Worm (Caenorhabditis elegans): ENCODE data around the gene str-143.

str-143 gene

DNA sequence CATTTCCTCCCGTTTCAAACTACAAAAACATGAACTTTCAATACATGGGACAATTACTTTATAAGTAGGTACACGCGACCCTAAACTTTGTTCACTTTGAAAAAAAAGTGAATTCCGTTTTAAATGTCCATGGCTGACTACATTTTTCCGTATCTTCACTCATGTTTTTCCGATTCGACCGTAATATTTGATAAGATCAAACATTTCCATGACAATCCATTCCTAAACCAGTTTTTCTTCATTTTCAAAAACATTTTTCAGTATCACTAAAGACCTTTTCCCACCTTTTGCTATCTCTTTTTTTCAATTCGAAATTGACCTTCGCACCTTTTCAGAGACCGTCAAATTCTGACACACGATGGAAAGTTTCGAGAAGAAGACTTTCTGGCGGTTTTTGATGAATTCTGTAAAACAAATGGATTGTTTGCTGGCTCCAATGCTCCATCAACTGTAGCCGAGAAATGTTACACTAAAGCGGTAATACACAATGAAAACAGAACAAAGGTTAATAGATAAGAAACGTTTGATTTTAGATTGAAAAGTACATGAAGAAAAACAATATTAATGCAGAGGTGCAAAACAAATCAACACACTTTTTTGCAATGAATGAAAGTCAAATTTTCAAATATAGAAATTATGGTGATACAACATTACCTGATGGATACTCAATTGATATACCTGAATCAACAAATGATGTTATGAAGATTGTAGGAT is 42.0 kb downstream of the str-143 start:
- TF ChIP-seq zip-11 (GFP tag; IDR thresholded peaks at IDR 0.05) (no peak), pqm-1 (tag; optimal IDR thresholded peaks at IDR 0.05) (peak; percentile 5), dmd-6 (GFP tag; IDR thresholded peaks at IDR 0.05) (peak; percentile 39), nhr-28 (tag; optimal IDR thresholded peaks at IDR 0.05) (peak; percentile 60), daf-16 (GFP tag; optimal IDR thresholded peaks at IDR 0.05) (no peak), daf-16 (tag; optimal IDR thresholded peaks at IDR 0.05) (peak; percentile 73), Y75B8A.6 (GFP tag; IDR thresholded peaks at IDR 0.05) (0 out of 2 replicates have a peak, but pooled peaks have one; percentile 26), spr-3 (GFP tag; optimal IDR thresholded peaks at IDR 0.05) (no peak), nhr-48 (tag; optimal IDR thresholded peaks at IDR 0.05) (peak; percentile 18), nhr-76 (tag; optimal IDR thresholded peaks at IDR 0.05) (peak; percentile 3)

DNA sequence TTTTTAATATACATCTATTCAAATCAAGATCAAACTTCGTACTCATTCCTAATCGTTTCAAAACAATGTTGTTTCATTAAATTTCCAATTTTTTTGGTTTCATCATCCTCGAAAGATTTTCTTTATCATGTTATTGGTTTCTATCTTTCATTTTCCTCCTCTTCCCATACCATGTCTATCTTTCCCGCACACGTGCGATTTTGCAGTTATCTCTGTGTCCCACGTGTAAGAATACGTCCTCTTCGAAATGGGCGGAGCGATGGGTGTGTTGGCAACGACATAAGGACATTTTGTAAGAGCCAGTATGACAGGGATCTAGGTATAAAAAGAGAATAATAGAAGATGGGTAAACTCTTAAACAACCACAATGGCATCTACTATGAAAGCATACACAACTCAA is 43.2 kb downstream of the str-143 start, which contains the start of gene F43H9.4:
Gene F43H9.4, plus strand, starts transcription at position 366 of the 400 bp plus-strand sequence.
- TF ChIP-seq aha-1 (tag) (peak; percentile 71), lin-13 (GFP tag; optimal IDR thresholded peaks at IDR 0.05) (no peak), hif-1 (tag; optimal IDR thresholded peaks at IDR 0.05) (no peak), ceh-20 (GFP tag; IDR thresholded peaks at IDR 0.05) (no peak), lim-7 (GFP tag; IDR thresholded peaks at IDR 0.05) (no peak), madf-5 (GFP tag; IDR thresholded peaks at IDR 0.05) (no peak), ceh-32 (tag; optimal IDR thresholded peaks at IDR 0.05; ENCODE audit: poor library complexity) (no peak), F10B5.3 (tag; optimal IDR thresholded peaks at IDR 0.05) (no peak), hlh-30 (tag; optimal IDR thresholded peaks at IDR 0.05; ENCODE audit: insufficient read depth) (peak; percentile 55), fos-1 (tag; optimal IDR thresholded peaks at IDR 0.05) (no peak), lin-29 (GFP tag; IDR thresholded peaks at IDR 0.05) (no peak), ceh-82 (tag; optimal IDR thresholded peaks at IDR 0.05) (no peak), mep-1 (tag; optimal IDR thresholded peaks at IDR 0.05) (peak; percentile 9), tag-97 (GFP tag; IDR thresholded peaks at IDR 0.05) (no peak), spr-3 (GFP tag; optimal IDR thresholded peaks at IDR 0.05) (no peak), hlh-11 (tag; optimal IDR thresholded peaks at IDR 0.05) (peak; percentile 51), unc-62 (GFP tag; optimal IDR thresholded peaks at IDR 0.05 in 1 of 2) (peak in 1 of 2 experiments; percentile 99), unc-62 (tag; optimal IDR thresholded peaks at IDR 0.05) (no peak), mdl-1 (tag; optimal IDR thresholded peaks at IDR 0.05) (peak; percentile 79 to 89), zip-11 (GFP tag; IDR thresholded peaks at IDR 0.05) (no peak), hmg-1.1 (GFP tag; IDR thresholded peaks at IDR 0.05) (no peak), nhr-28 (tag; optimal IDR thresholded peaks at IDR 0.05) (peak; percentile 75), madf-9 (GFP tag; conservative IDR thresholded peaks at IDR 0.05) (no peak), mxl-3 (GFP tag; optimal IDR thresholded peaks at IDR 0.05) (peak; percentile 99), snpc-1.2 (GFP tag; IDR thresholded peaks at IDR 0.05) (no peak), cey-2 (tag; optimal IDR thresholded peaks at IDR 0.05; ENCODE audit: borderline replicate concordance, insufficient read depth) (peak; percentile 86), zfp-2 (tag; optimal IDR thresholded peaks at IDR 0.05) (no peak), snpc-4 (tag; optimal IDR thresholded peaks at IDR 0.05) (no peak), sdz-12 (GFP tag; optimal IDR thresholded peaks at IDR 0.05) (no peak), nhr-48 (tag; optimal IDR thresholded peaks at IDR 0.05) (peak; percentile 73), dmd-6 (GFP tag; IDR thresholded peaks at IDR 0.05) (peak; percentile 76), F44E2.7 (GFP tag; IDR thresholded peaks at IDR 0.05) (no peak)

DNA sequence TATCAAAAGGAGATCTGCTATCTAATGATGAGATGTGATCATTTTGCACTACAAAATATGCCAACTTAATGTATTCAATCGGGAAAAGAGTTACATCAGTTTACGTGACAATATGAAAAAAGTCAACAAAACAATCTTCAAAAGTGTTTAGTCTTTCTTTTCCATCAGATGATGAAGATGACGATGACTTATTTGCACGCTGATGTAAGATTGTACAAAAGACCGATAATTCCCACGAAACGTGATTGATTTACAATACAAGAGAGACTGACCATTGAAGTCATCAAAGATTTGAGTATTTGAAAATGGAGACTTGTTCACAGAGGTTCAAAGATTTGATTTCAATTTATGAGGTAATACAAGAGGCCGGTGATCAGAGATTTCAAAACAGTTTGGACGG is 44.3 kb downstream of the str-143 start:
- TF ChIP-seq Y105C5A.15 (GFP tag; IDR thresholded peaks at IDR 0.05), result no peak
- peak; percentile 64 for TF ChIP-seq nhr-28 (tag; optimal IDR thresholded peaks at IDR 0.05)
- TF ChIP-seq ztf-7 (tag; optimal IDR thresholded peaks at IDR 0.05), result peak; percentile 83
- TF ChIP-seq hif-1 (tag; optimal IDR thresholded peaks at IDR 0.05), result peak in 1 of 2 experiments; percentile 43
- TF ChIP-seq hlh-30 (tag; optimal IDR thresholded peaks at IDR 0.05; ENCODE audit: insufficient read depth), result peak; percentile 23
- no peak for TF ChIP-seq unc-130 (GFP tag; optimal IDR thresholded peaks at IDR 0.05)
- no peak for TF ChIP-seq tra-1 (GFP tag; IDR thresholded peaks at IDR 0.05)
